Worm (Caenorhabditis elegans): ENCODE results near the gene ttll-5.

The ttll-5 gene

ce11 chrV:11534495-11535189, 25.8 kb downstream of the ttll-5 start (continued):
- TF ChIP-seq pqm-1 (tag; optimal IDR thresholded peaks at IDR 0.05): peak; percentile 78
- TF ChIP-seq mep-1 (tag; optimal IDR thresholded peaks at IDR 0.05): peak; percentile 56
- TF ChIP-seq cey-2 (tag; optimal IDR thresholded peaks at IDR 0.05; ENCODE audit: borderline replicate concordance, insufficient read depth): peak; percentile 78

- TF ChIP-seq F10B5.3 (tag; optimal IDR thresholded peaks at IDR 0.05): no peak
- peak; percentile 35 for TF ChIP-seq ama-1 (optimal IDR thresholded peaks at IDR 0.05)
- TF ChIP-seq egl-43 (GFP tag; IDR thresholded peaks at IDR 0.05): peak; percentile 6; the same call in 1 of the 2 replicates
- TF ChIP-seq daf-16 (GFP tag; optimal IDR thresholded peaks at IDR 0.05): no peak
- peak; percentile 42 for TF ChIP-seq daf-16 (tag; optimal IDR thresholded peaks at IDR 0.05)
- peak in 1 of 2 experiments; percentile 15 for TF ChIP-seq mdl-1 (tag; optimal IDR thresholded peaks at IDR 0.05)
- no peak for TF ChIP-seq pha-4 (GFP tag; IDR thresholded peaks at IDR 0.05)
- TF ChIP-seq pha-4 (tag; optimal IDR thresholded peaks at IDR 0.05): no peak
- peak; percentile 12 for TF ChIP-seq mep-1 (tag; optimal IDR thresholded peaks at IDR 0.05)
- TF ChIP-seq ctbp-1 (GFP tag; IDR thresholded peaks at IDR 0.05): no peak
- no peak for TF ChIP-seq jun-1 (tag; optimal IDR thresholded peaks at IDR 0.05)
- TF ChIP-seq rbr-2 (tag; optimal IDR thresholded peaks at IDR 0.05): no peak
- TF ChIP-seq hlh-11 (tag; optimal IDR thresholded peaks at IDR 0.05): peak; percentile 85
- no peak for TF ChIP-seq ceh-82 (tag; optimal IDR thresholded peaks at IDR 0.05)
- 0 out of 2 replicates have a peak, but pooled peaks have one; percentile 18 for TF ChIP-seq lin-1 (GFP tag; IDR thresholded peaks at IDR 0.05)
- TF ChIP-seq unc-62 (GFP tag; optimal IDR thresholded peaks at IDR 0.05 in 1 of 2): peak in 1 of 2 experiments; percentile 36
- TF ChIP-seq unc-62 (tag; optimal IDR thresholded peaks at IDR 0.05): no peak
- peak; percentile 82 for TF ChIP-seq pqm-1 (tag; optimal IDR thresholded peaks at IDR 0.05)
- peak in 1 of 2 experiments; percentile 3 for TF ChIP-seq lsy-2 (tag; optimal IDR thresholded peaks at IDR 0.05)
- peak; percentile 27 for TF ChIP-seq hlh-30 (tag; optimal IDR thresholded peaks at IDR 0.05; ENCODE audit: insufficient read depth)
- peak; percentile 78 for TF ChIP-seq dmd-6 (GFP tag; IDR thresholded peaks at IDR 0.05)
- TF ChIP-seq dve-1 (tag; optimal IDR thresholded peaks at IDR 0.05; ENCODE audit: insufficient read depth): peak; percentile 33
- peak; percentile 74 for TF ChIP-seq nhr-28 (tag; optimal IDR thresholded peaks at IDR 0.05)
Observed at ce11 chrV:11535504-11536062, 26.7 kb downstream of the ttll-5 start.

- TF ChIP-seq lin-38 (GFP tag; IDR thresholded peaks at IDR 0.05): no peak
- TF ChIP-seq unc-62 (GFP tag; optimal IDR thresholded peaks at IDR 0.05 in 1 of 2): peak in 1 of 2 experiments; percentile 85
- TF ChIP-seq unc-62 (tag; optimal IDR thresholded peaks at IDR 0.05): no peak
- TF ChIP-seq mep-1 (tag; optimal IDR thresholded peaks at IDR 0.05): no peak
- no peak for TF ChIP-seq fos-1 (tag; optimal IDR thresholded peaks at IDR 0.05)
- TF ChIP-seq Y75B8A.6 (GFP tag; IDR thresholded peaks at IDR 0.05): 0 out of 2 replicates have a peak, but pooled peaks have one; percentile 19
- no peak for TF ChIP-seq nhr-6 (tag; optimal IDR thresholded peaks at IDR 0.05)
- no peak for TF ChIP-seq lsy-2 (tag; optimal IDR thresholded peaks at IDR 0.05)
- TF ChIP-seq mxl-2 (GFP tag; conservative IDR thresholded peaks at IDR 0.05): no peak
- no peak for TF ChIP-seq spr-1 (tag; optimal IDR thresholded peaks at IDR 0.05)
- TF ChIP-seq php-3 (GFP tag; IDR thresholded peaks at IDR 0.05): no peak
- TF ChIP-seq ama-1 (optimal IDR thresholded peaks at IDR 0.05): no peak
- no peak for TF ChIP-seq F37D6.2 (tag; optimal IDR thresholded peaks at IDR 0.05)
- TF ChIP-seq nhr-28 (tag; optimal IDR thresholded peaks at IDR 0.05): no peak
- 0 out of 2 replicates have a peak, but pooled peaks have one; percentile 28 for TF ChIP-seq F26F4.8 (GFP tag; conservative IDR thresholded peaks at IDR 0.05)
- no peak for TF ChIP-seq pha-4 (GFP tag; IDR thresholded peaks at IDR 0.05)
- no peak for TF ChIP-seq pha-4 (tag; optimal IDR thresholded peaks at IDR 0.05)
- no peak for TF ChIP-seq Y48G9A.11 (GFP tag; IDR thresholded peaks at IDR 0.05)
- TF ChIP-seq nhr-111 (GFP tag; optimal IDR thresholded peaks at IDR 0.05): no peak
- no peak for TF ChIP-seq zfp-3 (GFP tag; conservative IDR thresholded peaks at IDR 0.05)
- TF ChIP-seq daf-19 (GFP tag; conservative IDR thresholded peaks at IDR 0.05): no peak
- TF ChIP-seq tra-1 (GFP tag; IDR thresholded peaks at IDR 0.05): no peak
- TF ChIP-seq Y105C5A.15 (GFP tag; IDR thresholded peaks at IDR 0.05): no peak
Observed at ce11 chrV:11536667-11537066, 27.8 kb downstream of the ttll-5 start.
